Worm (Caenorhabditis elegans) whole organism, mixed stage, embryonic: ENCODE measurements around the gene cyn-13.

ENCODE experiments used
- M03D4.4 ChIP-seq: sonication (generic microtip); optimal IDR thresholded peaks from 2 replicates; lab custom pipeline; 2017; ENCODE audit warnings: mild to moderate bottlenecking, missing genetic modification characterization, missing compliant biosample characterization
- blmp-1 ChIP-seq: fragments of 150-350 bp; optimal IDR thresholded peaks from 2 replicates; lab custom pipeline; 2014; ENCODE audit warnings: missing biosample characterization, missing genetic modification characterization
- ceh-39 ChIP-seq: fragments of 150-350 bp; optimal IDR thresholded peaks from 2 replicates; lab custom pipeline; 2014; ENCODE audit warnings: missing biosample characterization, missing genetic modification characterization
- ceh-43 ChIP-seq: fragments of 200-800 bp; sonication (Bioruptor generic); optimal IDR thresholded peaks from 2 replicates; lab custom pipeline; 2018; ENCODE audit warnings: mild to moderate bottlenecking, missing genetic modification characterization, moderate library complexity, missing compliant biosample characterization
- ceh-83 ChIP-seq: fragments of 200-800 bp; sonication (Bioruptor generic); optimal IDR thresholded peaks from 2 replicates; lab custom pipeline; 2018; ENCODE audit warnings: mild to moderate bottlenecking, missing genetic modification characterization, missing compliant biosample characterization
- ces-1 ChIP-seq: fragments of 150-350 bp; optimal IDR thresholded peaks from 2 replicates; lab custom pipeline; 2014; ENCODE audit warnings: missing biosample characterization, missing genetic modification reagents, missing genetic modification characterization
- drap-1 ChIP-seq: fragments of 200-800 bp; sonication (Bioruptor generic); optimal IDR thresholded peaks from 3 replicates; lab custom pipeline; 2018; ENCODE audit warnings: mild to moderate bottlenecking, missing genetic modification characterization, missing compliant biosample characterization
- elt-3 ChIP-seq: fragments of 150-350 bp; optimal IDR thresholded peaks from 2 replicates; lab custom pipeline; 2014; ENCODE audit warnings: missing biosample characterization, missing genetic modification characterization
- flh-1 ChIP-seq: fragments of 200-800 bp; sonication (Bioruptor generic); optimal IDR thresholded peaks from 2 replicates; lab custom pipeline; 2018; ENCODE audit warnings: mild to moderate bottlenecking, missing genetic modification characterization, moderate library complexity, missing compliant biosample characterization
- ham-2 ChIP-seq: fragments of 200-800 bp; sonication (Bioruptor generic); optimal IDR thresholded peaks from 2 replicates; lab custom pipeline; 2018; ENCODE audit warnings: mild to moderate bottlenecking, missing genetic modification characterization, missing compliant biosample characterization
- hlh-1 ChIP-seq: fragments of 150-350 bp; optimal IDR thresholded peaks from 2 replicates; lab custom pipeline; 2014; ENCODE audit warnings: missing biosample characterization, missing genetic modification reagents, missing genetic modification characterization
- lin-13 ChIP-seq: fragments of 150-350 bp; optimal IDR thresholded peaks from 2 replicates; lab custom pipeline; 2014; ENCODE audit warnings: missing biosample characterization, missing genetic modification characterization
- lin-32 ChIP-seq: fragments of 200-800 bp; sonication (Bioruptor generic); optimal IDR thresholded peaks from 2 replicates; lab custom pipeline; 2018; ENCODE audit warnings: mild to moderate bottlenecking, missing genetic modification characterization, missing compliant biosample characterization
- lsy-2 ChIP-seq: fragments of 150-350 bp; optimal IDR thresholded peaks from 2 replicates; lab custom pipeline; 2014; ENCODE audit warnings: missing biosample characterization, missing genetic modification characterization
- mep-1 ChIP-seq: fragments of 150-350 bp; optimal IDR thresholded peaks from 2 replicates; lab custom pipeline; 2017; ENCODE audit warnings: missing biosample characterization, missing genetic modification reagents, missing genetic modification characterization, inconsistent platforms
- mls-2 ChIP-seq: sonication (generic microtip); optimal IDR thresholded peaks from 2 replicates; lab custom pipeline; 2016; ENCODE audit warnings: mild to moderate bottlenecking, missing genetic modification characterization, moderate library complexity, missing compliant biosample characterization
- nhr-12 ChIP-seq: fragments of 150-350 bp; optimal IDR thresholded peaks from 2 replicates; lab custom pipeline; 2014; ENCODE audit warnings: missing biosample characterization, missing genetic modification characterization
- nhr-2 ChIP-seq: fragments of 150-350 bp; optimal IDR thresholded peaks from 2 replicates; lab custom pipeline; 2014; ENCODE audit warnings: missing biosample characterization, missing genetic modification characterization
- nhr-28 ChIP-seq: fragments of 150-350 bp; optimal IDR thresholded peaks from 2 replicates; lab custom pipeline; 2014; ENCODE audit warnings: missing biosample characterization, missing genetic modification characterization
- nhr-76 ChIP-seq: sonication (generic microtip); optimal IDR thresholded peaks from 2 replicates; lab custom pipeline; 2017; ENCODE audit warnings: missing biosample characterization, missing genetic modification characterization
- sem-2 ChIP-seq: fragments of 200-800 bp; sonication (Bioruptor generic); optimal IDR thresholded peaks from 2 replicates; lab custom pipeline; 2018; ENCODE audit warnings: mild to moderate bottlenecking, missing genetic modification characterization, missing compliant biosample characterization
- snpc-4 ChIP-seq: fragments of 150-350 bp; optimal IDR thresholded peaks from 2 replicates; lab custom pipeline; 2014; ENCODE audit warnings: missing biosample characterization, missing genetic modification characterization
- sptf-1 ChIP-seq: sonication (generic microtip); optimal IDR thresholded peaks from 2 replicates; lab custom pipeline; 2017; ENCODE audit warnings: mild to moderate bottlenecking, missing genetic modification characterization, moderate library complexity, missing compliant biosample characterization
- tbx-8 ChIP-seq: fragments of 200-800 bp; sonication (Bioruptor generic); optimal IDR thresholded peaks from 2 replicates; lab custom pipeline; 2018; ENCODE audit warnings: mild to moderate bottlenecking, missing genetic modification characterization, moderate library complexity, missing compliant biosample characterization
- unc-120 ChIP-seq: sonication (generic microtip); optimal IDR thresholded peaks from 2 replicates; lab custom pipeline; 2017; ENCODE audit warnings: missing genetic modification characterization, missing compliant biosample characterization; ENCODE audit not compliant: poor library complexity, severe bottlenecking
- unc-39 ChIP-seq: fragments of 150-350 bp; optimal IDR thresholded peaks from 2 replicates; lab custom pipeline; 2014; ENCODE audit warnings: missing biosample characterization, missing genetic modification characterization
- unc-62 ChIP-seq: fragments of 150-350 bp; optimal IDR thresholded peaks from 2 replicates; lab custom pipeline; 2014; ENCODE audit warnings: missing biosample characterization, missing genetic modification reagents, missing genetic modification characterization
- zip-8 ChIP-seq: fragments of 150-350 bp; optimal IDR thresholded peaks from 2 replicates; lab custom pipeline; 2014; ENCODE audit warnings: missing biosample characterization, missing genetic modification characterization
- ztf-11 ChIP-seq: fragments of 150-350 bp; optimal IDR thresholded peaks from 2 replicates; lab custom pipeline; 2014; ENCODE audit warnings: missing biosample characterization, missing genetic modification characterization

The cyn-13 gene

DNA sequence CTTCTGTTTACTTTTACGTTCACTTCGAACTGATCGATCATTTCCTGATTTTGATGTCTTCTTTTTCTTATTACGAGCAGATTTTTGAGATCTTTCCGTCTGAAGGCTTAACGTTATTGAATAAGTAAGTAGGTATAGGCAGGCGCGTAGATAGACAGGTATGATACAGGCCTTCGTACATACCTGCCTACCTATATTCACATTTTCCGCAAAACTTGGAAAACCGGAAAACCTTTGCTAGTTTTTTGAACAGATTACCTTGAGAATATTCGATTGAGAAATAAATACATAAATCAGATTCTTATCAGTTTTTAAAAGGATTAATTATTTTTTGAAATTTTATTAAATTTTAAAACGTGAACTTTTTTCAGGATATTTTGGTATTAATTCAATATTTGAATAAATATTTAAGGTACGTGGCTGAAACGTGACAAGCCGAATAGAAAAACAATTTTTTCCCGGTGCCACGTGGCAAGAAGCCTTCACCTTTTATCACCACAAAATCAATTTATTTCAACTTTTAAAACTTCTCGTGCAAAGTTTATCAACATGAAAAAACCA lies 14.7 kb upstream of the cyn-13 start, which contains the start of the genes Y116A8C.37 and Y116A8C.38:
TSS of gene Y116A8C.37 (minus strand) at position 101 of the 561 bp plus-strand sequence.
TSS of gene Y116A8C.38 (plus strand) at position 511 of the 561 bp plus-strand sequence.
- TF ChIP-seq sptf-1 (no peak), elt-3 (no peak), flh-1 (GFP tag; lab: Kevin White, UChicago) (no peak), ceh-83 (GFP tag; lab: Kevin White, UChicago) (no peak), unc-120 (tag; lab: Kevin White, UChicago) (no peak), drap-1 (GFP tag; lab: Kevin White, UChicago) (no peak), mep-1 (tag; lab: Kevin White, UChicago) (no peak), tbx-8 (no peak), blmp-1 (no peak), hlh-1 (tag; lab: Kevin White, UChicago) (no peak), snpc-4 (no peak), nhr-2 (tag; lab: Kevin White, UChicago) (no peak), unc-62 (no peak), lin-13 (tag; lab: Kevin White, UChicago) (no peak), nhr-12 (tag; lab: Kevin White, UChicago) (no peak), lin-32 (GFP tag; lab: Kevin White, UChicago) (no peak)

DNA sequence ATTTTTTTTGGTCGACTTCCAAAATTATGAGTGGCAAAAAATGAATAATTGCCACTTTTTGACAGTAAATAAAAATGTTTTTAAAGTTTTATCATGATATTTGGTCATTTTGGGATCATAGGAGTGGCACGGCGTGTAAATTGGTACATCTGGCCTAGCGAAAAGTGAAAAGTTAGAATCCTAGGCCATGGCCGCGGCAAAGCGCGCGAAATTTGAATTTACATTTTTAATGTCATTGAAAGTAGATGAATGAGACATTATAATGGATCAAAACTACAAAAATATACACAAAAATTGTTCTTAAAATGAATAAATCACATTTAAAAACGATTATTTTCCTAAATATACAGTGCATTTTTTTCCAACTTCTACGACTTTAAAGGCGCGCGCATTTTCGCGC lies 10.1 kb upstream of the cyn-13 start:
- TF ChIP-seq unc-62 (no peak), ztf-11 (tag; lab: Kevin White, UChicago) (no peak), lsy-2 (tag; lab: Kevin White, UChicago) (no peak), nhr-12 (tag; lab: Kevin White, UChicago) (no peak), snpc-4 (no peak), mep-1 (tag; lab: Kevin White, UChicago) (no peak), lin-32 (GFP tag; lab: Kevin White, UChicago) (no peak), M03D4.4 (no peak)

- TF ChIP-seq nhr-2 (tag; lab: Kevin White, UChicago): no peak
- TF ChIP-seq ceh-39 (tag; lab: Kevin White, UChicago): no peak
Observed at ce11 chrIV:17125967-17126366, 9.5 kb upstream of the cyn-13 start.

ce11 chrIV:17121058-17121773 lies 4.8 kb upstream of the cyn-13 start:
- TF ChIP-seq unc-39 (no peak), ces-1 (GFP tag; lab: Kevin White, UChicago) (peak; percentile 33), sptf-1 (no peak), nhr-2 (tag; lab: Kevin White, UChicago) (no peak), zip-8 (no peak), sem-2 (GFP tag; lab: Kevin White, UChicago) (no peak), drap-1 (GFP tag; lab: Kevin White, UChicago) (no peak), lsy-2 (tag; lab: Kevin White, UChicago) (no peak)

DNA sequence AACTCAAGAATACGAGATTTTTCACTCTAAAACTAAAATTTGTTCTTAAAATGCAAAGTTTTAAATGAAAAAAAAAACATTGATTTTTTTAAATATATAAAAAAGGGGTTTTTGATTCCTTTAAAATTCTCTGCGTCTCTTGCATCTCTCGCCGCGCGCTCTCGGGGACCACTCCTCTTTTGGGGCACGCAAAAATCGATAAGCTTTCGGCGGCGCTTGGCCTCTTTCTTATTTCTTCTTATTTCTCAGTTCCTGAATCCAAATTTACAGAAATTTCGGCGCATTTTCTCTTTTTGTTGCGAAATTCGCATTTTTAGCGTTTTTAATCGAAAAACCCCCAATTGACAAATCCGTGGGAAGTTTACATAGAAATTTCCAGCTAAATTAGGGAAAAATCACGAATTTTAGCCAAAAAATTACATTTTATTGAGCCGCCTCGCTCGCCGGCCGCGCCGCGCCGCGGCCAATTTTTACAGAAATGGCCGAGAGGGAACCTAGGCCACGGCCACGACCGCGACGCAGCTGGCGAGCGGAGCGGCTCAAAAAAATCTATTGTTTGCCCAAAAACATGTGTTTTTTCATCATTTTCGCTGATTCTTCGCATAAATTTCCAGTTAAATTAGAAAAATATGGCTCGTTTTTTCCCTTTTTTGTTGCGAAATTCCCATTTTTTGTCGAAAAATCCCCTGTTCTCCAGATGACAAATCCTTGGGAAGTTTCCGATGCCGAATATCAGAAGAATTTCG lies 2.7 kb upstream of the cyn-13 start, which contains the start of gene itsn-1:
TSS of gene itsn-1 (plus strand) at position 696 of the 746 bp plus-strand sequence.
- no peak for TF ChIP-seq unc-120 (tag; lab: Kevin White, UChicago)
- no peak for TF ChIP-seq nhr-28 (tag; lab: Kevin White, UChicago)
- TF ChIP-seq mls-2 (tag; lab: Kevin White, UChicago): no peak
- no peak for TF ChIP-seq M03D4.4
- no peak for TF ChIP-seq nhr-2 (tag; lab: Kevin White, UChicago)
- TF ChIP-seq lin-32 (GFP tag; lab: Kevin White, UChicago): no peak
- no peak for TF ChIP-seq unc-39
- TF ChIP-seq snpc-4: no peak
- no peak for TF ChIP-seq ceh-43
- TF ChIP-seq blmp-1: no peak
- TF ChIP-seq ceh-39 (tag; lab: Kevin White, UChicago): no peak
- no peak for TF ChIP-seq lin-13 (tag; lab: Kevin White, UChicago)
- TF ChIP-seq nhr-76 (tag; lab: Kevin White, UChicago): no peak
- TF ChIP-seq ham-2 (GFP tag; lab: Kevin White, UChicago): no peak
- no peak for TF ChIP-seq ces-1 (GFP tag; lab: Kevin White, UChicago)
- no peak for TF ChIP-seq sem-2 (GFP tag; lab: Kevin White, UChicago)
- no peak for TF ChIP-seq unc-62
